Fruit fly (Drosophila melanogaster): Measurements from ENCODE around the gene Rala.
"Not testable (repeated sequence)": the region's sequence is repeated elsewhere in the genome, so short reads cannot be mapped to it uniquely, and the experiment has no call there.

DNA sequence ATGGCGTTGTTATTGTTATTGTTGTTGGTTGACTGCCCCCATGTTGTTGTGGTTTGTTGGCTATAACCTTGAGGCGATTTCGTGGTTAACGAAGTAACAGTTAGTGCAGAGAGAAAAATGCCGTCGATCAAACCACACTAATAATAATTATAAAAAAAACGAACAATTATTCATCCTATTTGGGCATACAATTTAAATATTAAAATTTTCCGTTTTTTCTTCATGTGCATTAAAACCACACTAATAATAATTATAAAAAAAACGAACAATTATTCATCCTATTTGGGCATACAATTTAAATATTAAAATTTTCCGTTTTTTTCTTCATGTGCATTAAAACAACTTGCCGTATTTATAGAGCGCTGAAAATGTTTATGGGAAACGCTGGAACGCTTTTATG, 4.4 kb downstream of the Rala start:
- TF ChIP-seq CG4282 (GFP tag; optimal IDR thresholded peaks at IDR 0.05); Nf-YC (tag; optimal IDR thresholded peaks at IDR 0.05); CG15479 (GFP tag; optimal IDR thresholded peaks at IDR 0.05); sob (GFP tag; IDR thresholded peaks at IDR 0.05); CG32532 (GFP tag; IDR thresholded peaks at IDR 0.05); PHDP (tag; optimal IDR thresholded peaks at IDR 0.05); wek (GFP tag; optimal IDR thresholded peaks at IDR 0.05): not testable (repeated sequence)
